Worm (Caenorhabditis elegans) whole organism, early embryonic: ENCODE results near the gene W02A2.5.

Source experiments
- ama-1 ChIP-seq: fragments of 150-350 bp; optimal IDR thresholded peaks from 2 replicates; lab custom pipeline; 2014
- ceh-13 ChIP-seq: fragments of 200-800 bp; sonication (Bioruptor generic); optimal IDR thresholded peaks from 2 replicates; lab custom pipeline; 2018; ENCODE audit warnings: mild to moderate bottlenecking, missing genetic modification characterization, missing compliant biosample characterization
- ceh-36 ChIP-seq: sonication (generic microtip); optimal IDR thresholded peaks from 2 replicates; lab custom pipeline; 2016; ENCODE audit warnings: missing genetic modification characterization, inconsistent platforms, missing compliant biosample characterization
- ets-7 ChIP-seq: sonication (generic microtip); optimal IDR thresholded peaks from 2 replicates; lab custom pipeline; 2016; ENCODE audit warnings: missing genotype, missing genetic modification characterization, missing compliant biosample characterization
- hmbx-1 ChIP-seq: sonication (generic microtip); optimal IDR thresholded peaks from 2 replicates; lab custom pipeline; 2016; ENCODE audit warnings: mild to moderate bottlenecking, missing genetic modification characterization, missing compliant biosample characterization
- hmg-4 ChIP-seq: fragments of 200-800 bp; sonication (Bioruptor generic); optimal IDR thresholded peaks from 2 replicates; lab custom pipeline; 2018; ENCODE audit warnings: mild to moderate bottlenecking, missing genetic modification characterization, missing compliant biosample characterization
- tbx-37 ChIP-seq: fragments of 200-800 bp; sonication (Bioruptor generic); conservative IDR thresholded peaks from 2 replicates; pipeline ENCODE4 v1.3.6; 2022; ENCODE audit warnings: missing genetic modification reagents, missing genetic modification characterization, missing compliant biosample characterization

DNA sequence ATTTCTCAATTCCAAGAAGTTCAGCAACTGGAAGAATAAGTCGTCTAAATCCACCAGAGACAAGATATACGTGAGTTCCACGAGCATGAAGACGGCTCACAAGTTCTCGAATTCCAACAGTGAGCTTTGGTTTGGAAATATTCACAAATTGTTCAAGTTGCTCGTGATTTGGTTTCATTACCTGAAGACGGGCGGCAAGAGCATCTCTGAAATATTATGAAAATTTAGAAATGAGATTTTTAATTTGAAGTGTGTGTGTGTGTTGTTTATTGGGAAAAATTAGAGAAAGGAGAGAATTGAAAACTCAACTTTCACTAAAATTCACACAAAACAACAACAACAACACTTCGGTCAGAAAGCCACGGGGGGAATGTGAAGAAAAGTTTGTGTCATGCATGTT is 48.1 kb downstream of the W02A2.5 start:
- TF ChIP-seq ama-1 (lab: Kevin White, UChicago) (no peak), ceh-36 (no peak), tbx-37 (GFP tag; lab: Robert Waterston, UW) (no peak), ets-7 (tag; lab: Kevin White, UChicago) (no peak), hmbx-1 (tag; lab: Kevin White, UChicago) (no peak), hmg-4 (GFP tag; lab: Kevin White, UChicago) (no peak), ceh-13 (GFP tag; lab: Kevin White, UChicago) (no peak)
